Fruit fly (Drosophila melanogaster): Measurements from ENCODE around the gene Vps16B.

dm6 chr3R:29818434-29819268 is 2.4 kb upstream of the Vps16B start, which contains the start of gene neo:
- no peak for TF ChIP-seq Sox102F (GFP tag; optimal IDR thresholded peaks at IDR 0.05)
- TF ChIP-seq acj6 (GFP tag; optimal IDR thresholded peaks at IDR 0.05) = no peak
- TF ChIP-seq CG16779 (tag; optimal IDR thresholded peaks at IDR 0.05) = no peak
- TF ChIP-seq CG11294 (GFP tag; IDR thresholded peaks at IDR 0.05) = no peak
